Worm (Caenorhabditis elegans) whole organism, L4 larva: ENCODE measurements around the gene nspe-1.
A peak's percentile ranks its signal among the peaks of the same experiment; 100 is the strongest.

Experiments used
- ZK337.2 ChIP-seq: fragments of 200-800 bp; sonication (Bioruptor generic); IDR thresholded peaks from 2 replicates; pipeline ENCODE4 v1.3.6; 2022; ENCODE audit warnings: missing genetic modification reagents, missing genetic modification characterization, missing compliant biosample characterization
- ama-1 ChIP-seq: fragments of 150-350 bp; optimal IDR thresholded peaks from 2 replicates; lab custom pipeline; 2014; ENCODE audit warnings: inconsistent platforms, mixed read lengths
- ceh-82 ChIP-seq: sonication (generic microtip); optimal IDR thresholded peaks from 2 replicates; lab custom pipeline; 2017; ENCODE audit warnings: missing biosample characterization, missing genetic modification characterization
- ces-1 ChIP-seq: fragments of 150-350 bp; sonication (generic microtip); optimal IDR thresholded peaks from 4 replicates; lab custom pipeline; 2014; ENCODE audit warnings: missing biosample characterization, missing genetic modification reagents, missing genetic modification characterization
- fkh-10 ChIP-seq: fragments of 150-350 bp; optimal IDR thresholded peaks from 2 replicates; lab custom pipeline; 2014; ENCODE audit warnings: missing biosample characterization, missing genetic modification reagents, missing genetic modification characterization
- fos-1 ChIP-seq: fragments of 150-350 bp; optimal IDR thresholded peaks from 2 replicates; lab custom pipeline; 2014; ENCODE audit warnings: missing biosample characterization, missing genetic modification characterization
- nhr-11 ChIP-seq: fragments of 150-350 bp; optimal IDR thresholded peaks from 2 replicates; lab custom pipeline; 2014; ENCODE audit warnings: missing biosample characterization, missing genetic modification characterization
- nhr-41 ChIP-seq: fragments of 200-800 bp; sonication (Bioruptor generic); IDR thresholded peaks from 2 replicates; pipeline ENCODE4 v1.3.6; 2022; ENCODE audit warnings: missing genetic modification reagents, missing genetic modification characterization, missing compliant biosample characterization
- nhr-48 ChIP-seq: sonication (generic microtip); optimal IDR thresholded peaks from 2 replicates; lab custom pipeline; 2016; ENCODE audit warnings: mild to moderate bottlenecking, missing genetic modification characterization, missing compliant biosample characterization
- nhr-6 ChIP-seq: fragments of 150-350 bp; optimal IDR thresholded peaks from 2 replicates; lab custom pipeline; 2014; ENCODE audit warnings: missing biosample characterization, missing genetic modification characterization
- php-3 ChIP-seq: fragments of 200-800 bp; sonication (Bioruptor generic); IDR thresholded peaks from 2 replicates; pipeline ENCODE4 v1.3.6; 2022; ENCODE audit warnings: missing genetic modification reagents, missing genetic modification characterization, missing compliant biosample characterization

DNA sequence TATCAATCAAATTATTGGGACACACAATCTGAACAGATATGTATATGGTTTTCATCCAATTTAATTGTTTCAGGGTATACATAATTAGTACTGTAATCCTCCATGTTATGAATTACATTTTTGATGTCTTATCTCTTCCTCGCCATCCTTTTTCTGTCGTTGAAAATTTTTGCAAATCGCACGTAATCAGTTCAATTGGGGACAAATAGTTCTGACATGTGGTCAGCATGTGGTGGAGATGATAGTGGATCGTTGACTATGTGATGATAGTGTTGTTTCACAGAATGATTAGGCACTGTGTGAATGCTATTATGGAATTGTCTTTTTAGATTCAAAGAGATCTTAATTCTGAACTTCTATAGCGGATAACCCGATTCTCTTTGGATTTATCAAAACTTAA lies 5.3 kb downstream of the nspe-1 start:
- TF ChIP-seq nhr-41 (GFP tag; lab: Robert Waterston, UW) (no peak), nhr-48 (tag; lab: Kevin White, UChicago) (peak; percentile 97), fkh-10 (GFP tag; lab: Kevin White, UChicago) (no peak), fos-1 (no peak), ceh-82 (tag; lab: Kevin White, UChicago) (no peak), ces-1 (GFP tag; lab: Kevin White, UChicago) (no peak), ama-1 (lab: Kevin White, UChicago) (no peak), nhr-6 (no peak), php-3 (no peak), nhr-11 (tag; lab: Kevin White, UChicago) (no peak), ZK337.2 (GFP tag; lab: Robert Waterston, UW) (no peak)
